Worm (Caenorhabditis elegans): Measurements from ENCODE around the gene grsp-3.

- no peak for TF ChIP-seq lin-39 (tag; optimal IDR thresholded peaks at IDR 0.05)
- no peak for TF ChIP-seq sea-2 (GFP tag; optimal IDR thresholded peaks at IDR 0.05)
- TF ChIP-seq pqm-1 (tag; optimal IDR thresholded peaks at IDR 0.05), result no peak
- TF ChIP-seq egl-27 (tag; optimal IDR thresholded peaks at IDR 0.05), result no peak
- TF ChIP-seq nhr-11 (tag; optimal IDR thresholded peaks at IDR 0.05), result no peak
- TF ChIP-seq ZK546.5 (tag; optimal IDR thresholded peaks at IDR 0.05), result no peak
- no peak for TF ChIP-seq lin-15B (tag; optimal IDR thresholded peaks at IDR 0.05)
- TF ChIP-seq ama-1 (optimal IDR thresholded peaks at IDR 0.05), result no peak
- TF ChIP-seq nhr-77 (tag; optimal IDR thresholded peaks at IDR 0.05), result no peak
- TF ChIP-seq ztf-11 (tag; optimal IDR thresholded peaks at IDR 0.05), result no peak
Measured at ce11 chrIV:7153362-7153761, 21.6 kb upstream of the grsp-3 start, which contains the start of gene C34D4.3.
